Worm (Caenorhabditis elegans) whole organism, dauer: ENCODE data around the gene acbp-5.

ENCODE experiments used
- unc-62 ChIP-seq: sonication (generic microtip); optimal IDR thresholded peaks from 2 replicates; lab custom pipeline; 2017; ENCODE audit warnings: missing biosample characterization, missing genetic modification reagents, missing genetic modification characterization

Gene acbp-5

ce11 chrIII:13625650-13626430 lies 15.6 kb downstream of the acbp-5 start:
- TF ChIP-seq unc-62 (GFP tag; lab: Kevin White, UChicago) = no peak

DNA sequence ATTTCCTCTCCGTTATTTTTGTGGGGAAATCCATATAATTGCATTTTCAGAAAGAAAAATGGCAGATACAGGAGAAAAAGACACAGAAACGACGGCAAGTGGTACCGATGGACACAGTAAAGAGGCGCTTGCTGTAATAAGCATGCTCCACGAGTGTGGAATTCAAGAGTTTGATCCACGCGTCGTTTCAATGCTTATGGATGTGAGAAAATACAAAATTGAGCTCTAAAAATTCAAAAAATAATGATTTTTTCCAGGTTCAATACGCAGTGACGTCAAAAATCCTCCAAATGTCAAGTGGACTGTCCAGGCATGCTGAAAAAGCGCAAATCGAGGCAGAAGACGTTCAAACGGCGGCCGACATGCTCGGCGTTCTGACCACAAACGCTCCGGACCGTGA lies 17.3 kb downstream of the acbp-5 start, which contains the start of gene taf-9:
TSS of gene taf-9 (plus strand) at position 51 of the 400 bp plus-strand sequence.
- TF ChIP-seq unc-62 (GFP tag; lab: Kevin White, UChicago) = no peak

DNA sequence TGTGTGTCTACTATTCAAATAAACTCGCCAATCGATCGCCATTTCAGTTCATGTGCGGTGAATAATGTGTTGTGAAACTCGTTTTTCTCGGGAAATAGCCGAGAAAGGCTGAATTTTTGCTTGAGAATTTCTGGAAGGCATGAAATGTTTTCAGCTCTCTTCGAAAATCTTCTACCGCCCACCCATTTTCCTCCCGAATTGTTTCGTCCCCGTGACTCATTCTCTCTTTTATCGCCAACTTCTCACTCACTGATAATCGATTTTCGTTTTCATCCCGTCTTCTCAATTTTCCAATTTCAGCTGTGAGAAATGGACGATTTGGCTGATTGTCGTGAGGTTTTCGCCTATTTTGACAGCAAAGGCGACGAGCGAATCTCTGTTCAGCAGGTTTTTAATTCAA lies 18.5 kb downstream of the acbp-5 start, which contains the start of gene mlc-5:
TSS of gene mlc-5 (plus strand) at position 301 of the 400 bp plus-strand sequence.
- TF ChIP-seq unc-62 (GFP tag; lab: Kevin White, UChicago) = no peak

ce11 chrIII:13622268-13622667 lies 19.2 kb downstream of the acbp-5 start, which contains the start of gene hip-1:
Gene hip-1 (minus strand): TSS chrIII:13622492.
- no peak for TF ChIP-seq unc-62 (GFP tag; lab: Kevin White, UChicago)

DNA sequence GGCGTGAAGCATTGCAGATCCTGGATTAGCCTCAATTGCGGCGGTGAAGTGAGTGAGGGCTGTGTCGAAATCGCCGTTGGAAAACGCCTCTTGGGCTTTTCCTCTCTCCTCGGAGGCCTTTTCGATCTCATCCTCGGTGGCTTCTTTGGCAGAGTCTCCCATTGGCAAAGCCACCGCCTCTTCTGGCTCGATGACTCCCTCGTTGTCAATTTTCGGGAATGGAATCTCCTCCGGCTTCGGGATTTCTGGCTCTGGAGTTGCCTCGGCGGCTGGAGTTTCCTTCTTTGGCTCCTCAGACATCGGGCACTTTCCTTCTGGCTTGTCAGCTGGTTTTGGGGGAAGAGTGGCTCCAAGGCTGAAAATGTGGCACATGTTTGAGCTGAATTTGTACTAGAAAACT lies 19.8 kb downstream of the acbp-5 start:
- TF ChIP-seq unc-62 (GFP tag; lab: Kevin White, UChicago) = no peak

- TF ChIP-seq unc-62 (GFP tag; lab: Kevin White, UChicago) = no peak
These were observed 20.5 kb downstream of the acbp-5 start for ce11 chrIII:13621012-13621411.

DNA sequence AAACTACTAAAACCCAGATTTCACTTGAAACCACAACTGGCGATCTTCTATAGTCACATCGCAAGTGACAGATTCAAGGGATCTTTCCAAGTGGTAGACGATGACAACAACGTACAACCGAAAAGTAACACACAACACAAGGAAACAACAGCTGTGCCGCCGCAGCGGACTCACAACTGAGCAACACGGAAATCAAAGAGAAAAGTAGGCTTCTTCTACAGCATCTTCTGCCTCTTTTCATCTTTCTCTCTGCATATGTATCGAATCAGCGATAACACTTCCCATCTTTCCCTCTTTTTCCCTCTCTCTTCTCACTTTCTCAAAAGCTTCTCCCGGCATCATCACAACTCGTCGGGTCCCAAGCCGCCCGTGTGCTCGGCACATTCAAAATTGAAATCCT lies 24.7 kb downstream of the acbp-5 start, which contains the start of gene T12D8.9:
TSS of gene T12D8.9 (plus strand) at position 312 of the 400 bp plus-strand sequence.
- no peak for TF ChIP-seq unc-62 (GFP tag; lab: Kevin White, UChicago)

DNA sequence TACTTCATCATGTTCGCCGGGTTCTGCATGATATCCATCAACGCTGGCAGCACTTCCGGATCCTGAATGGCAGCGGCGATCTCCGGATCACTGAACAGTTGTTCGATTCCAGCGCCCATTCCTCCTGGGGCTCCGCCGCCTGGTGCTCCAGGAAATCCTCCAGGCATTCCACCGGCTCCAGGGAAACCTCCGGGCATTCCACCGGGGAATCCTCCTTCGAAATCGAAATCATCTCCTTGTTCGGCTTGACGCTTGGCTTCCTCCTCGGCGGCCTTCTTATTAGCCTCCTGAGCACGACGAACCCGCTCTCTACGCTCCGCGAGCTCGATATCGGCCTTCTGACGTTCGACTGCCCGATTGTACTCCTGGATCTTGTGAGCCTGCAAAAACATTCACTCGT lies 26.0 kb downstream of the acbp-5 start:
- no peak for TF ChIP-seq unc-62 (GFP tag; lab: Kevin White, UChicago)

DNA sequence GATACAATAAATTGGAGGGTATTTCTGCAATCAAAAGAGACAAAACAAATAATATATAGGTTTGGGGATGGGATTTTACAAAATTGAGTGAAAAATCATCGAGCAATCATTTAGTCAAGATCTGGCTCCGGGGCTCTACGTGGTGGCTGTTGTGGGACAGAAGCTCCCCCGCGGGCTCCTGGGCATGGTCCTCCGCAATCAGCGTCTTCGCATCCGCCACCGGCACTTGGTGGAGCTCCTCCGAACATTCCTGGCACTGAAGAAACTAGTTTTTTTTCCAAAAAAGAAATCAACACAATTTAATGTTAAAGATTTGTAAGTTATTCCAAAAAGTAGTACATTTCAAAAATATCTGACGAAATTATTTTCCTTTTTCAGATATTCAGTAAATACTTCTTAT lies 26.7 kb downstream of the acbp-5 start:
- no peak for TF ChIP-seq unc-62 (GFP tag; lab: Kevin White, UChicago)

DNA sequence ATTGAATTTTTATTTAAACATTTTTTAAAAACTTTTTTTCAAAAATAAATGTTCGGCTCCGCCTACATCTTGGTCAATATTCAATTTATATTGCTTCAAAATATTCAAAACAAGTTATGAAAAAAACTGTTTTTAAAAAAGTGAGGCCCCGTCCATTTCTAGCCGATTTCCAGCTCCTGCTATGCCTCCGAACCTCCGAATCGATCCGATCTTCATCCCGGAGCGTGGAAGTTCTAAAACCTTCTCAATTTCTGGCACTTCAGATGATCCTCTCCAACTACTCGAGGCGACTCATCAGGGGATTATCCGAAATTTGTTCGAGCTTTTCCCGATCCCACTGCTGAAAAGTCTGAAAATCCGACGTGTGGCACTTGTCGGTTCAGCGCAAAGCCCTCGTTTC lies 27.3 kb downstream of the acbp-5 start:
- TF ChIP-seq unc-62 (GFP tag; lab: Kevin White, UChicago) = no peak

DNA sequence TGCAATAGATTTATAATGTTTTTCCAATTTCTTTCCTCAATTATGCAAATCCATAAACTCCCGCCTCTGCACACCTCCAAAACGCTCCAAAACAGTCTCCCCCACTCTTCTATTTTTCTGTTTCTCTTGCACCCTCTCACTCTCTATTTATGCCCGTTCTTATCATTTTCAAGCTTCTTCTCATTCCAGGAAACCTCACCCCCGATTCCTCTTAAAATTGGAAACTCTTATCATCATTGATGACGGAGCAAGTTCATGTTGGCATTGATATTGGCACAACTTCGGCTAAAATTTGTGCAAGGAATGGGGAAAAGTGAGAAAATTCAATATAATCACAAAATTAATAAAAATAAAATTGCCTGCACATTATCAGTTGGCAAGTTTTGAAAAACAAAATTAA lies 33.7 kb downstream of the acbp-5 start, which contains the start of gene shpk-1:
TSS of gene shpk-1 (plus strand) at position 188 of the 400 bp plus-strand sequence.
- TF ChIP-seq unc-62 (GFP tag; lab: Kevin White, UChicago) = no peak

DNA sequence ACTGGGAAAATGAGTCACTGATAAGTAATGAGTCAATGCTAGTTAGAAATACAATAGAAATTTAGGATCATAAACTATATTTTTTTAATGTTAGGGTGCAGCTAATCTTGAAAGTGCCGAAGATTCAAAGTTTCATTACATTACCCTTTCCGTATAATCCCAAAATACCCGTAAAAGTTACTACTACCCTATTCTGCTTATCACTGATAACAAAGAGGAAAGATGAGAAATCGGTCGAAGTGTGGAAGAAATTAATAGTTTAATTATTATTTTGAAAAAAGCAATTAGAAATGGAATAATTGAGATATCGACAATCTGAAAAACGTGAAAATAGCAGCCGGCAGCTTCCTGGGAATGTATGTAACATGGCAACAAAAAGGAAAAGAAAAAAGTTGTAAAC lies 34.6 kb downstream of the acbp-5 start:
- TF ChIP-seq unc-62 (GFP tag; lab: Kevin White, UChicago) = no peak

DNA sequence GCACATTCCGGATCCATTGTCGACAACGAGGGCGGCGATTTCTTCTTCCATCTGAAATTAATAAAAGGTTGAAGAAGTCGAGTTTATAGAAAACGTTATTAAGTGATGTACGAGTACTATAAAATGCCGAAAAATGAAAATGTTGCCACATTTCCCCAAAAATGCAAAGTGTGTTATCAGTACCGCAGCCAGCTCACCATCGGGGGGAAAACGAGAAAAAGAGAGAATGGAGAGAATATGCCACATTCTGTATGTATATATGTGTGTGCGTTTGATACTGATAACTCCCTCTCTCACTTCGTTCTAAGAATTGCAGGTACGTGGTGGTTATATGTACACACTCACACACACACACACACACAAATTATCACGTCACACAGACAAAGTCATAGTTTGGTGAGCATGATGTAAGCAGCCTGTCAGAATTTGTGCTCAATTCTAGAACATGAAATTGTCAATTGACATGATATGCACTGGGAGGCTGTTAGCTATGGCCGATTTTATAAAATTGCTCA lies 35.4 kb downstream of the acbp-5 start, which contains the start of gene act-5:
TSS of gene act-5 (minus strand) at position 51 of the 515 bp plus-strand sequence.
- no peak for TF ChIP-seq unc-62 (GFP tag; lab: Kevin White, UChicago)

- TF ChIP-seq unc-62 (GFP tag; lab: Kevin White, UChicago) = no peak
These were observed 36.7 kb downstream of the acbp-5 start for ce11 chrIII:13604834-13605233.

- no peak for TF ChIP-seq unc-62 (GFP tag; lab: Kevin White, UChicago)
These were observed 41.2 kb downstream of the acbp-5 start for ce11 chrIII:13600254-13600653.
